Worm (Caenorhabditis elegans): ENCODE results near the gene Y48A5A.3.

The Y48A5A.3 gene

DNA sequence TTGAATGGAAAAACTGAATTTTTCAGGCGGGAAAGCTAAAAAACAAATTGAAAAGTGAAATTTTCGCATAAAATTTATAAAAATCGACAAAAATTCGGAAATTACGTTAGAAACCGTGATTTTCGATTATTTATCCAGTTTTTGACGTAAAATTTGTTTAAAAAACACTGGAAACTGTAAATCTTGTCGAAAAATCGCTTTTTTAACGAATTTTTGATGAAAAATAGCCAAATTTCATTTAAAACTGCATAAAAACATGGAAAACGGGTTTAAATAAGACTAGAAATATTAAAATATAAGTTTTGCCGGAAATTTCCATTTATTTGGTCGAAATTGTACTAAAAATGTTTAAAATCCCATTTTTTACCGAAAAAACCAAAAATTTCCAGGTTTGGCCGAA is 45.4 kb upstream of the Y48A5A.3 start:
- TF ChIP-seq tbp1 (GFP tag; optimal IDR thresholded peaks at IDR 0.05) (no peak), nhr-27 (tag; optimal IDR thresholded peaks at IDR 0.05) (no peak), egl-44 (GFP tag; IDR thresholded peaks at IDR 0.05) (no peak), ztf-25 (GFP tag; IDR thresholded peaks at IDR 0.05) (no peak), F49E8.2 (tag; optimal IDR thresholded peaks at IDR 0.05; ENCODE audit: insufficient read depth) (no peak), rcor-1 (GFP tag; IDR thresholded peaks at IDR 0.05) (no peak), ZK185.1 (tag; optimal IDR thresholded peaks at IDR 0.05; ENCODE audit: poor library complexity, severe bottlenecking) (no peak), Y53F4B.3 (GFP tag; IDR thresholded peaks at IDR 0.05) (no peak), madf-3 (GFP tag; IDR thresholded peaks at IDR 0.05) (no peak)

DNA sequence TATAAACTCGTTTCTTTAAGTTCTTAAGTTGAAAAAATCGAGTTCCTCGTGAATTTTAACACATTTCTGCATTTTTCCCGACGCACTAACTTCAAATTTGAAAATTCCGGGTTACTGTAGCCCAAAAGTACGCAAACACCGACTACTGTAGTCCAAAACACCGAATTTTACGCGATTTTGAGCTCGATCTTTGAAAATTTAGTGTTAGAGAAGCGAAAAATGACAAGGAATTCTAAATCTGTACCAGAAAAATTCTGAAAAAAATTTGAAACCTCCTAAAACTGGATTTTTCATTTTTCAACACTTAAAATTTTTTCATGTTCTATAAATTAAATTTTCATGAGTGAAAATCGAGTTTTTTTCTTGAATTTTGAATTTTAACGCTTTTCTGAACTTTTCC is 24.3 kb upstream of the Y48A5A.3 start:
- no peak for TF ChIP-seq Y53F4B.3 (GFP tag; IDR thresholded peaks at IDR 0.05)

DNA sequence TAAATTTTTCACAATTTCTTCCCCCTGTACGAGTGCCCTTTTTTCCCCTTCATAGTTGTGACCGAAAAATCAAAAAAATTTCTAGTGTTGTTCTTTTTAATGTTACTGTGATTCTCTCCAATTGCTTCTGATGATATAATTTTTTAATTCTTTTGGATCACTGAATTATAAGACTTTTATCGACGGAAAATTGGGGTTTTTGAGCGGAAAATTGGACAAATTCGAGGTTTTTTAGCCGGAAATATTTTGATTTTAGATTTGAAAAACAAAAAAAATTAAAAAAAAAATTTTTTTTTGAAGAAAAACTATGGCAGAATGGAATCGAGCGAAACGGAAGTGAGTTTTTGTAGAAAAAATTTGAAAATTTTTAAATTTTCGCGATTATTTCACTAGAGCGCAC is 21.6 kb upstream of the Y48A5A.3 start, which contains the start of gene tsen-54:
TSS of gene tsen-54 (plus strand) at position 301 of the 400 bp plus-strand sequence.
- TF ChIP-seq snpc-1.3 (tag; optimal IDR thresholded peaks at IDR 0.05; ENCODE audit: insufficient read depth) (no peak), rpc-1 (optimal IDR thresholded peaks at IDR 0.05) (no peak), rpc-1 (tag; optimal IDR thresholded peaks at IDR 0.05) (no peak), sdz-38 (tag; optimal IDR thresholded peaks at IDR 0.05) (no peak), rec-8 (tag; optimal IDR thresholded peaks at IDR 0.05) (no peak), ztf-22 (GFP tag; optimal IDR thresholded peaks at IDR 0.05) (no peak), nhr-120 (GFP tag; IDR thresholded peaks at IDR 0.05) (no peak), hmg-20 (GFP tag; IDR thresholded peaks at IDR 0.05) (no peak), lag-1 (GFP tag; IDR thresholded peaks at IDR 0.05) (no peak), ccch-3 (GFP tag; optimal IDR thresholded peaks at IDR 0.05) (no peak), C17E4.6 (GFP tag; IDR thresholded peaks at IDR 0.05) (no peak), egl-18 (GFP tag; IDR thresholded peaks at IDR 0.05) (no peak), dpff-1 (tag; optimal IDR thresholded peaks at IDR 0.05) (no peak), ceh-27 (GFP tag; optimal IDR thresholded peaks at IDR 0.05) (no peak), ztf-18 (tag; optimal IDR thresholded peaks at IDR 0.05) (no peak), Y53F4B.3 (GFP tag; IDR thresholded peaks at IDR 0.05) (no peak), ZK185.1 (tag; optimal IDR thresholded peaks at IDR 0.05; ENCODE audit: poor library complexity, severe bottlenecking) (no peak), snpc-1.1 (tag; optimal IDR thresholded peaks at IDR 0.05; ENCODE audit: insufficient read depth) (no peak), cebp-2 (GFP tag; IDR thresholded peaks at IDR 0.05) (no peak), T26A5.8 (tag; optimal IDR thresholded peaks at IDR 0.05) (no peak), sptf-2 (GFP tag; optimal IDR thresholded peaks at IDR 0.05) (no peak)

DNA sequence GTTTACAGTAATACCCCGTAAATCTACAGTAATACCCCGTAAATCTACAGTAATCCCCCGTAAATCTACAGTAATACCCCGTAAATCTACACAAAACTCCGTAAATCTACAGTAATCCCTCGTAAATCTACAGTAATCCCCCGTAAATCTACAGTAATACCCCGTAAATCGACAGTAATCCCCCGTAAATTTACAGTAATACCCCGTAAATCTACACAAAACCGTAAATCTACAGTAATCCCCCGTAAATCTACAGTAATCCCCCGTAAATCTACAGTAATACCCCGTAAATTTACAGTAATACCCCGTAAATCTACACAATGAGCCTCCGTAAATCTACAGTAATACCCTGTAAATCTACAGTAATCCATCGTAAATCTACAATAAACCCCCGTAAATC is 19.7 kb upstream of the Y48A5A.3 start:
- TF ChIP-seq ztf-6 (GFP tag; IDR thresholded peaks at IDR 0.05): 0 out of 2 replicates have a peak, but pooled peaks have one; percentile 6

DNA sequence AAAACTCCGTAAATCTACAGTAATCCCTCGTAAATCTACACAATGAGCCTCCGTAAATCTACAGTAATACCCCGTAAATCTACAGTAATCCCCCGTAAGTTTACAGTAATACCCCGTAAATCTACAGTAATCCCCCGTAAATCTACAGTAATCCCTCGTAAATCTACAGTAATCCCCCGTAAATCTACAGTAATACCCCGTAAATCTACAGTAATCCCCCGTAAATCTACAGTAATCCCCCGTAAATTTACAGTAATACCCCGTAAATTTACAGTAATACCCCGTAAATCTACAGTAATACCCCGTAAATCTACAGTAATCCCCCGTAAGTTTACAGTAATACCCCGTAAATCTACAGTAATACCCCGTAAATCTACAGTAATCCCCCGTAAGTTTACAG is 18.9 kb upstream of the Y48A5A.3 start:
- TF ChIP-seq ceh-91 (GFP tag; IDR thresholded peaks at IDR 0.05) (peak; percentile 22; the same call in 1 of the 2 replicates), let-526 (GFP tag; IDR thresholded peaks at IDR 0.05) (peak; percentile 16; the same call in 1 of the 2 replicates)

DNA sequence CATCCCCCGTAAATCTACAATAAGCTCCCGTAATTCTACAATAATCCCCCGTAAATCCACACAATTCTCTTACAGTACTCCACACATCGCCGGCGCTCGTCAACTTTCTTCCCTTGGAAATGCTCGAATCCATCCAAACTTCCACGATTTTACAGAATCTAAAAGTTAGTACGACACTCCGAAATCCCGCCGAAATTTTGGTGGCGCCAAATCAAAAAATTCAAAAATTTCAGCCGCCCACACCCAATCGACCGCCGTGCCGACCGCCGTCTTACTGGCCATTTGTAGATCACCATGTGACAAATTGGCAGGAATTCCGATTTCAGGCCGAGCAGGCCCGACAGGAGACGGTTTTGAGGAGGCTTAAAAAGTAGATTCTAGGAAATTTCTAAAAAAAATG is 17.2 kb upstream of the Y48A5A.3 start:
- TF ChIP-seq tbx-9 (tag; optimal IDR thresholded peaks at IDR 0.05; ENCODE audit: borderline replicate concordance) (no peak), F55B11.4 (tag; optimal IDR thresholded peaks at IDR 0.05; ENCODE audit: borderline replicate concordance, insufficient read depth) (no peak), pbrm-1 (GFP tag; IDR thresholded peaks at IDR 0.05) (no peak), ceh-79 (tag; optimal IDR thresholded peaks at IDR 0.05) (no peak), ceh-58 (GFP tag; IDR thresholded peaks at IDR 0.05) (no peak), cebp-2 (GFP tag; IDR thresholded peaks at IDR 0.05) (no peak), C17E4.6 (GFP tag; IDR thresholded peaks at IDR 0.05) (no peak), attf-6 (GFP tag; IDR thresholded peaks at IDR 0.05) (no peak), ccch-3 (GFP tag; optimal IDR thresholded peaks at IDR 0.05) (no peak), F57C9.4 (tag; optimal IDR thresholded peaks at IDR 0.05) (no peak), attf-3 (GFP tag; conservative IDR thresholded peaks at IDR 0.05) (no peak), lsl-1 (GFP tag; optimal IDR thresholded peaks at IDR 0.05) (no peak), F10E7.11 (tag; optimal IDR thresholded peaks at IDR 0.05) (no peak)
